Fruit fly (Drosophila melanogaster): ENCODE measurements around the gene Crg-1.

The Crg-1 gene

DNA sequence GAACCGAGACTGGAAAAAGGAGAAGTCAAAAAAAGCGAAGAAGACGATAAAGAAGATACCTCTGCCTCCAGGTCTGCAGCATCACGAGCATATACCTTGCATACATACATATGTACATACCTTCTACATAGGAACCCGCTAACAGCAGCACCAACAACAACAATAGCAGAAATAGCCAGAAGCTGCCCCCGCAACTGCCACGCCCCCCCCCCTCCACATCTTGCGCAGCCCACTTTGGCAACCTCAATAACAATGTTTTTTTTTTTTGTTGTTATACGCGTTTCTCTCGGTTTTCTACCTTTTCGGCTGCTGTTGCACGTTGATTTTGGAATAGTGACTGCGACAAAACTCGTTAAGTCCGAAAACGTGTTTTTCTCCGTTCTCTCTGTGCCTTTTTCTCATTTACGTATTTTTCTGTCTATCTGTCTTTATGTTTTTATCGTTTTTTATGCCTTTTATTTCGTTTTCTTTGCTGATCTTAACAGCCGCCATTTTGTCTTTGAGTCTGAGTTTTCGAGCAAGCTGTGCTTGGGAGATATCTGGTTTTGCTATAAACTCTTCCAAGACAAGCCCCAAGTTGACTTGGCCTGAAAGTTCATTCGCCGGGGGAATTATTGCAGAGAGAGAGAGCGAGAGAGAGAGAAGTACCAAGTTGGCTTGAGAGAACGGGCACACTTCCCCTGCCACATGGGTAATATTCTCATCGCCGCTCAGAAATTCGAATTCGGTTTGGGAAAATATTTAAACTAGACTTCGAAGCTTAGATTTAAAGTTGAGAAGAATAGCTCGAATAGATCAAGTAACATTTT, 42.1 kb downstream of the Crg-1 start (continued):
- TF ChIP-seq Ets96B (tag; optimal IDR thresholded peaks at IDR 0.05) (peak; percentile 50), Eip75B (GFP tag; optimal IDR thresholded peaks at IDR 0.05) (peak; percentile 11), Ets21C (GFP tag; optimal IDR thresholded peaks at IDR 0.05) (no peak), CG32006 (GFP tag; optimal IDR thresholded peaks at IDR 0.05) (no peak), CG3032 (tag; optimal IDR thresholded peaks at IDR 0.05) (peak; percentile 25)

DNA sequence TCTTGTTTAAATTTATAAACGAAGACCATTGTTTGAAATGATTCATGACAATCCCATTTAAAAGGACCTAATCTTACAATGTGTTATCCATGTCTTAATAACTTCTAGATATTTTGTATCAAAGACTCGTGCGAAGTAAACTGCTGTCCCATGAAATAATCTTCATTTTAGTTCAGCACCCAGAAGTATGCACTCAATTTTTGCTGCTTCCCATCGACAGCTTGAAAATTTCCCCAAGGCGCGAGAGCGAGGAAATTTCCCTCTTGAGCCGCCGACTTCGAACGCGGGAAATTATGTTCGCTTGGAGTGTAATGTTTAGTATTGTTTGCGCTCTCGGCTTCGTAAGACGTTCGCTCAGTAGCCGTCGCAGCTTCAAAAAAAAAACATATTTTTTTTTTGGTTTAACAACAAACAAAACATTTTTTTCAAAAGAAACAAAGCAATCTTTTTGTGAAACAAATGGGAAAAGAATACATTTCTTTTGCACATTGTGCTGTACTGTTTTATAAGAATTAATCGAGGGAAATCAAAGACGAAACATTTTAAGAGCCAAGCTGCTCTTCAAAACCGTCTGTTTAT, 42.8 kb downstream of the Crg-1 start:
- TF ChIP-seq esn (GFP tag; optimal IDR thresholded peaks at IDR 0.05) = no peak
- TF ChIP-seq CG6808 (GFP tag; optimal IDR thresholded peaks at IDR 0.05) = no peak
- TF ChIP-seq eg (GFP tag; IDR thresholded peaks at IDR 0.05) = peak; percentile 25; the same call in 1 of the 3 replicates
- TF ChIP-seq Eip78C (GFP tag) = peak; percentile 38

- TF ChIP-seq Hr39 (GFP tag; optimal IDR thresholded peaks at IDR 0.05) (no peak), CG1621 (tag; optimal IDR thresholded peaks at IDR 0.05) (no peak), fd59A (GFP tag; optimal IDR thresholded peaks at IDR 0.05) (no peak), Hr4 (GFP tag; optimal IDR thresholded peaks at IDR 0.05) (peak; percentile 5), CG15336 (GFP tag; IDR thresholded peaks at IDR 0.05) (0 out of 2 replicates have a peak, but pooled peaks have one; percentile 38), eg (GFP tag; IDR thresholded peaks at IDR 0.05) (0 out of 3 replicates have a peak, but pooled peaks have one; percentile 17), CG32006 (GFP tag; optimal IDR thresholded peaks at IDR 0.05) (peak; percentile 17), Eip78C (GFP tag) (peak; percentile 37)
Observed at dm6 chrX:3837628-3838027, 44.6 kb downstream of the Crg-1 start.

- TF ChIP-seq net (GFP tag; optimal IDR thresholded peaks at IDR 0.05) = peak; percentile 54
- peak; percentile 24 for TF ChIP-seq Sox102F (GFP tag; optimal IDR thresholded peaks at IDR 0.05)
- peak; percentile 52; the same call in 1 of the 2 replicates for TF ChIP-seq Gug (GFP tag; IDR thresholded peaks at IDR 0.05)
- TF ChIP-seq CG1621 (tag; optimal IDR thresholded peaks at IDR 0.05) = peak; percentile 18
- TF ChIP-seq fd59A (GFP tag; optimal IDR thresholded peaks at IDR 0.05) = peak; percentile 28
- TF ChIP-seq Hr38 (GFP tag; optimal IDR thresholded peaks at IDR 0.05) = no peak
- no peak for TF ChIP-seq CG6854 (GFP tag; optimal IDR thresholded peaks at IDR 0.05)
- TF ChIP-seq CG8632 (GFP tag; optimal IDR thresholded peaks at IDR 0.05) = peak; percentile 36
- TF ChIP-seq Eip75B (GFP tag; optimal IDR thresholded peaks at IDR 0.05) = no peak
- TF ChIP-seq achi (GFP tag; optimal IDR thresholded peaks at IDR 0.05) = peak; percentile 65
- peak; percentile 51 for TF ChIP-seq pdm3 (GFP tag; optimal IDR thresholded peaks at IDR 0.05)
- TF ChIP-seq fkh (GFP tag; optimal IDR thresholded peaks at IDR 0.05) = peak; percentile 51
- TF ChIP-seq CG7368 (GFP tag; optimal IDR thresholded peaks at IDR 0.05) = peak; percentile 38
- TF ChIP-seq dsx (GFP tag; optimal IDR thresholded peaks at IDR 0.05; ENCODE audit: poor library complexity, severe bottlenecking) = peak; percentile 16
- peak; percentile 76 for TF ChIP-seq CG8119 (GFP tag; IDR thresholded peaks at IDR 0.05)
- TF ChIP-seq spab (GFP tag; optimal IDR thresholded peaks at IDR 0.05) = no peak
- peak; percentile 81 for TF ChIP-seq CG6276 (GFP tag; optimal IDR thresholded peaks at IDR 0.05)
- peak; percentile 82 for TF ChIP-seq CG32006 (GFP tag; optimal IDR thresholded peaks at IDR 0.05)
- TF ChIP-seq Eip78C (GFP tag) = peak; percentile 85
- TF ChIP-seq CG11902 (GFP tag; optimal IDR thresholded peaks at IDR 0.05) = no peak
- peak; percentile 35 for TF ChIP-seq esn (GFP tag; optimal IDR thresholded peaks at IDR 0.05)
- peak; percentile 64 for TF ChIP-seq Lpt (GFP tag; optimal IDR thresholded peaks at IDR 0.05)
- peak; percentile 69 for TF ChIP-seq Hr4 (GFP tag; optimal IDR thresholded peaks at IDR 0.05)
- TF ChIP-seq Ets21C (GFP tag; optimal IDR thresholded peaks at IDR 0.05) = no peak
- peak; percentile 60 for TF ChIP-seq CG3919 (GFP tag; optimal IDR thresholded peaks at IDR 0.05)
- TF ChIP-seq Met (GFP tag; optimal IDR thresholded peaks at IDR 0.05) = peak; percentile 41
- peak; percentile 50 for TF ChIP-seq Sox14 (GFP tag; optimal IDR thresholded peaks at IDR 0.05)
- TF ChIP-seq CG31627 (GFP tag; optimal IDR thresholded peaks at IDR 0.05) = peak; percentile 18
- no peak for TF ChIP-seq CG16779 (tag; optimal IDR thresholded peaks at IDR 0.05)
- no peak for TF ChIP-seq fd85E (GFP tag; optimal IDR thresholded peaks at IDR 0.05)
- peak; percentile 40 for TF ChIP-seq lz (GFP tag; optimal IDR thresholded peaks at IDR 0.05)
- peak; percentile 31 for TF ChIP-seq CG3032 (tag; optimal IDR thresholded peaks at IDR 0.05)
- TF ChIP-seq topi (GFP tag; optimal IDR thresholded peaks at IDR 0.05) = peak; percentile 41
- no peak for TF ChIP-seq CG11294 (GFP tag; IDR thresholded peaks at IDR 0.05)
- no peak for TF ChIP-seq Blimp-1 (GFP tag; optimal IDR thresholded peaks at IDR 0.05)
- TF ChIP-seq salr (GFP tag; optimal IDR thresholded peaks at IDR 0.05) = peak; percentile 7 to 51
- TF ChIP-seq CG34406 (GFP tag; optimal IDR thresholded peaks at IDR 0.05) = peak; percentile 30
Observed at dm6 chrX:3838648-3839047, 45.6 kb downstream of the Crg-1 start.
